Worm (Caenorhabditis elegans): ENCODE results near the gene his-69.
A peak's percentile ranks its signal among the peaks of the same experiment; 100 is the strongest.

The his-69 gene

DNA sequence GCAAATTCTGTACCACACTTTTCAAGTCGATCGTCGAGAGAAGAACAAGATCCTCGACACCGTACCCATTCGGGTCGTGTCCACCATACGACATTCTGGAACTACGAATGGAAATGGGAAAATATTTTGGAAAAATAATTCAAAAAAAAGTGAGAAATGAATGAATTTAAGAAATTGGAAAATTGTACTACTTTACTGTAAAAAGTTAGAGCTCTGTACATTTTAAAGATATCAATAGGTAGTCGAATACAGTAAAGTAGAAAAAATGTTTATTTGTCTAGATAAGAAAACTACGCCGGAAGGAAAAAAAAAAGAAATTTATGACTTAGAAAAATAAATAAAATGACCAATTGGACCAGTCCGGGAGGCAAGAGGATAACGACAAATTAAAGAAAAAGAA, 21.8 kb downstream of the his-69 start, which contains the start of gene hum-5:
Gene hum-5, minus strand, starts transcription at position 101 of the 400 bp plus-strand sequence.
- TF ChIP-seq nhr-23 (tag; optimal IDR thresholded peaks at IDR 0.05) (no peak), eor-1 (tag; optimal IDR thresholded peaks at IDR 0.05) (no peak), mml-1 (tag; optimal IDR thresholded peaks at IDR 0.05) (no peak), jun-1 (tag; optimal IDR thresholded peaks at IDR 0.05) (no peak), nhr-11 (tag; optimal IDR thresholded peaks at IDR 0.05) (no peak), nhr-43 (tag; optimal IDR thresholded peaks at IDR 0.05; ENCODE audit: poor library complexity, severe bottlenecking) (no peak), nhr-76 (tag; optimal IDR thresholded peaks at IDR 0.05) (no peak), lin-39 (tag; optimal IDR thresholded peaks at IDR 0.05) (no peak), snpc-4 (tag; optimal IDR thresholded peaks at IDR 0.05) (no peak), ZK546.5 (tag; optimal IDR thresholded peaks at IDR 0.05) (no peak), egl-5 (tag; optimal IDR thresholded peaks at IDR 0.05) (no peak), pqm-1 (tag; optimal IDR thresholded peaks at IDR 0.05) (no peak), nhr-67 (tag; optimal IDR thresholded peaks at IDR 0.05) (no peak), aly-2 (tag; optimal IDR thresholded peaks at IDR 0.05) (no peak)

DNA sequence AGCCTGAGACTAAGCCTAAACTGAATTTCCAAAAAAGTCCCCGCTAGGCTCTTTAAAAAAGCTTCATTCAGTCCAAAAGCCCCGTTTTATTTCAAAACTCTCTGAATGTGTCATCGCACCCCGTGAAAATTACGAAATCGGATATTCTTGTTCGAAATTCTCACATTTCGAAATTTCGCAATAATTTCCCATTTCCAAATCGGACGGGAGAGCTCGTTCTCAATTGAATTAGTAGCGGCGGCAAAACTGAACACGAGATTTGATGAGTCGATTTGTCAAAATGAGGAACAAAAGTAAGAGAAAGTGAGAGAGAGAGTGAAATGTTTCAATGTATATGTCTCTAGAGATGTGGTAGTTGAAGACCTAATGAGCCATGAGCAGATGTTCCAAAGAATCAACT, 23.6 kb downstream of the his-69 start:
- TF ChIP-seq lin-39 (tag; optimal IDR thresholded peaks at IDR 0.05) (peak; percentile 39), fkh-2 (tag; optimal IDR thresholded peaks at IDR 0.05) (no peak)

DNA sequence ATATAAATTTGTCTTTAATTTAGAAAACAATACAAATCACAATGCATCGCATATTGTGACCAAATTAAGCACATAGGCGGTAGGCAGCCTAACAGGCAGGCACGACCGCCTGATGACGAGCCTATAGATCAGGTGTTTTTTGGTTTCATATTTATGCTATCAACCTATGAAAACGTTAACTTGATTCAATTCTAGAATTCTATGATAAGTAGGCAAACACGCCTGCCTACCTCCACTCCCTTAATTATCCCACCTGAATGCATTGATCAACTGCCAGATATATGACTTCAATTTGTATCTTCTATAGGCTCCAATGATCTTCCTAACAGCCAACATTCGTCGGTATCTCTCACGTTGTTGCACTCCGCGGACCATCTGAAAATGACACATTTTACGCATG, 27.7 kb downstream of the his-69 start:
- no peak for TF ChIP-seq pha-4 (tag; optimal IDR thresholded peaks at IDR 0.05)
- no peak for TF ChIP-seq elt-3 (tag; optimal IDR thresholded peaks at IDR 0.05)
- TF ChIP-seq daf-12 (tag; optimal IDR thresholded peaks at IDR 0.05): no peak
- no peak for TF ChIP-seq ceh-16 (tag; optimal IDR thresholded peaks at IDR 0.05)
- TF ChIP-seq jun-1 (tag; optimal IDR thresholded peaks at IDR 0.05): no peak
- TF ChIP-seq fos-1 (tag; optimal IDR thresholded peaks at IDR 0.05): no peak

DNA sequence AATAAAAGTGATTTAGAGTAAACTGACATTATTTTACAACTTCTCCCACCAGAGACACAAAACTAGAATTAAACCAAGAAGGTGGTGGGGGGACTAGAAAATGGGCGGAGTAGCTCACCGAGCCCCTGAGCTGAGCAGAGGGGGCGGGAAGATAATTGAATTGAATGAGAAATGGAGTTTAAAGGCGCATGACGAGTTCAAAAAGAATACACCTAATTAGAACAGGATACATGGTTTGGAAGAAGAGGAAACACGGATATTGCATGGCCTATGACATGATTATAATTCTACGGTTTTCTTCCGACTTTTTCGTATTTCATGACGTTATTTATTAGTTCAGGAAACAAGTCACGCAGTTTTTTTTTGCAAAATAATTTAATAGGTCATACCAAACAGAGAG, 30.5 kb downstream of the his-69 start, which contains the start of gene T02C12.5:
Gene T02C12.5, minus strand, starts transcription at position 101 of the 400 bp plus-strand sequence.
- TF ChIP-seq mdl-1 (tag; optimal IDR thresholded peaks at IDR 0.05): no peak

DNA sequence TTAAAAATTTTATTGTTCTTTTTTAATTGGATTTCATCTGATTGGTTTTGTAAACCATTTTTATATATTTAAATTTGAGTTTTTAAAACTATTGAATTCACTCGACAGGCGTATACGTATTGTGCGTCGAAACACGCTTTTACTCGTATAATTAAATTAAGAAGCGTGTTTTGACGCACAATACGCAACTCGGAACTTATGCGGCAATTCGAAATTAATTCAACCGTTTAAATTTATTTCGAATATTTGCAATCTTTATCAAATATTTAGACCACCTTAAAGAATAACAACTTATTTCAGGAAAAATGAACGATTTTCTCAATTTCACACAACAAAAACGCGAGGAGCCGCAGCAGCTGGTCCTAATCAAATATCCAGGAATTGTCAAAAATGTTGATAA, 36.7 kb downstream of the his-69 start, which contains the start of gene tftc-5:
Gene tftc-5, plus strand, starts transcription at position 301 of the 400 bp plus-strand sequence.
- TF ChIP-seq egl-27 (tag; optimal IDR thresholded peaks at IDR 0.05) (no peak), nhr-25 (tag; optimal IDR thresholded peaks at IDR 0.05) (no peak), unc-62 (GFP tag; optimal IDR thresholded peaks at IDR 0.05) (no peak), pha-4 (tag; optimal IDR thresholded peaks at IDR 0.05) (no peak), snpc-4 (tag; optimal IDR thresholded peaks at IDR 0.05) (no peak), ztf-4 (tag; optimal IDR thresholded peaks at IDR 0.05) (no peak), ama-1 (optimal IDR thresholded peaks at IDR 0.05) (no peak), ceh-9 (tag; optimal IDR thresholded peaks at IDR 0.05) (no peak), elt-1 (tag; optimal IDR thresholded peaks at IDR 0.05) (no peak), unc-39 (tag; optimal IDR thresholded peaks at IDR 0.05) (no peak), tbx-2 (tag; optimal IDR thresholded peaks at IDR 0.05) (no peak), nhr-11 (tag; optimal IDR thresholded peaks at IDR 0.05) (no peak), mdl-1 (tag; optimal IDR thresholded peaks at IDR 0.05) (no peak)

DNA sequence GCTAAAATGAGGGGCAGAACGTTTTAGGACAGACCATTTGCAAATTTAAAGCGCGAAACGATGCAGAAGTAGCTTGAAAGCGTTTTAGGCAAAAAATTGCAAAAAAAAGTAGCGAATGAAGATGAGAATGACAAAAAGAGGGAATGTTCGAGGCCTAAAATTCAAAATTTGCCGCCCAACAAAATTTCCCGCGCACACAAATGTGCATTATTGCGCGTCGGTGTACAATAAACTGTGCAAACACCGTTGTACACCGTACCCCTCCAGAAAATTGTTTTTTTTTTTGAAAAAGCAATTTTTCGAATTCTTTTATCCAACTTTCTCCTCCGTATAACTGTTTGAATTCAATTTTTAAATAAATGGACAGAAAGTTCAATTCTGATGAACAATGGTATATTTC, 38.7 kb downstream of the his-69 start, which contains the start of gene snpc-3.4:
Gene snpc-3.4, plus strand, starts transcription at position 237 of the 400 bp plus-strand sequence.
- TF ChIP-seq snpc-4 (tag; optimal IDR thresholded peaks at IDR 0.05) (peak; percentile 53), hmg-11 (tag; optimal IDR thresholded peaks at IDR 0.05) (peak; percentile 41), ceh-28 (tag; optimal IDR thresholded peaks at IDR 0.05) (no peak), pha-4 (tag; optimal IDR thresholded peaks at IDR 0.05) (peak; percentile 89), daf-12 (tag; optimal IDR thresholded peaks at IDR 0.05) (no peak), ceh-82 (tag; optimal IDR thresholded peaks at IDR 0.05) (no peak), unc-39 (tag; optimal IDR thresholded peaks at IDR 0.05) (no peak), mml-1 (tag; optimal IDR thresholded peaks at IDR 0.05) (no peak), lin-15B (tag; optimal IDR thresholded peaks at IDR 0.05) (peak; percentile 76), ceh-16 (tag; optimal IDR thresholded peaks at IDR 0.05) (no peak), nhr-237 (tag; optimal IDR thresholded peaks at IDR 0.05) (no peak), nfya-1 (tag; optimal IDR thresholded peaks at IDR 0.05; ENCODE audit: insufficient read depth) (peak; percentile 92), nhr-25 (tag; optimal IDR thresholded peaks at IDR 0.05) (peak; percentile 68), skn-1 (tag; optimal IDR thresholded peaks at IDR 0.05) (peak; percentile 42), ama-1 (optimal IDR thresholded peaks at IDR 0.05) (no peak), egl-5 (tag; optimal IDR thresholded peaks at IDR 0.05) (no peak), mdl-1 (tag; optimal IDR thresholded peaks at IDR 0.05) (no peak), nhr-23 (tag; optimal IDR thresholded peaks at IDR 0.05) (peak; percentile 57), nhr-43 (tag; optimal IDR thresholded peaks at IDR 0.05; ENCODE audit: poor library complexity, severe bottlenecking) (peak; percentile 16), sea-2 (GFP tag; optimal IDR thresholded peaks at IDR 0.05) (no peak), lin-39 (tag; optimal IDR thresholded peaks at IDR 0.05) (peak; percentile 74), aly-2 (tag; optimal IDR thresholded peaks at IDR 0.05) (no peak), elt-3 (tag; optimal IDR thresholded peaks at IDR 0.05) (no peak), tbx-2 (tag; optimal IDR thresholded peaks at IDR 0.05) (no peak), ztf-4 (tag; optimal IDR thresholded peaks at IDR 0.05) (no peak)

All from whole organism, L3 larva.